ENCODE assay signal across 3 fruit fly cellular contexts in genomic region chr3L:8421361-8421760, dm6.
A peak's percentile ranks its signal among the peaks of the same experiment; 100 is the strongest.
TF ChIP-seq lines count a peak whose summit lies in the region.

No protein-coding gene starts in this region.

- no peak for TF ChIP-seq CTCF in whole organism, embryonic (GFP tag; optimal IDR thresholded peaks at IDR 0.05; lab: Kevin White, UChicago)

TF ChIP-seq in whole organism, embryonic, 481 proteins besides CTCF, POLR2A, EP300 and RAD21:
- peak in 1 of 2 experiments; percentile 90 for TF ChIP-seq Hr78 (GFP tag; optimal IDR thresholded peaks at IDR 0.05; lab: Kevin White, UChicago)
- TF ChIP-seq CG17385 (GFP tag; optimal IDR thresholded peaks at IDR 0.05; lab: Kevin White, UChicago): peak; percentile 65
- TF ChIP-seq pita (GFP tag; optimal IDR thresholded peaks at IDR 0.05; lab: Kevin White, UChicago): no peak
- TF ChIP-seq trem (tag; optimal IDR thresholded peaks at IDR 0.05; lab: Kevin White, UChicago): no peak
- TF ChIP-seq knrl (GFP tag; IDR thresholded peaks at IDR 0.05; lab: Robert Waterston, UW; ENCODE audit: partially characterized antibody): no peak
- peak; percentile 27 for TF ChIP-seq Ets65A (GFP tag; lab: Kevin White, UChicago)
- no peak for TF ChIP-seq MESR4 (GFP tag; optimal IDR thresholded peaks at IDR 0.05; lab: Kevin White, UChicago)
- TF ChIP-seq bowl (GFP tag; IDR thresholded peaks at IDR 0.05; lab: Robert Waterston, UW): no peak
- no peak for TF ChIP-seq CG2202 (tag; optimal IDR thresholded peaks at IDR 0.05; lab: Kevin White, UChicago)
TF ChIP-seq in whole organism, embryonic: peak in this region for 3.

TF ChIP-seq in whole organism, prepupa, 60 proteins besides CTCF, POLR2A, EP300 and RAD21:
- TF ChIP-seq svp (GFP tag; lab: Kevin White, UChicago) (peak; percentile 88), Met (GFP tag; optimal IDR thresholded peaks at IDR 0.05; lab: Kevin White, UChicago) (no peak), dsx (GFP tag; optimal IDR thresholded peaks at IDR 0.05; lab: Kevin White, UChicago; ENCODE audit: poor library complexity, severe bottlenecking) (no peak), CG4318 (GFP tag; optimal IDR thresholded peaks at IDR 0.05; lab: Kevin White, UChicago) (no peak), CG15336 (GFP tag; IDR thresholded peaks at IDR 0.05; lab: Robert Waterston, UW) (no peak)
TF ChIP-seq in whole organism, prepupa: peak in this region for 1.

TF ChIP-seq in whole organism, pupa, 21 proteins besides CTCF, POLR2A, EP300 and RAD21:
- TF ChIP-seq D1 (tag; optimal IDR thresholded peaks at IDR 0.05; lab: Kevin White, UChicago) (no peak), EcR (GFP tag; optimal IDR thresholded peaks at IDR 0.05; lab: Kevin White, UChicago) (peak; percentile 32)
